Worm (Caenorhabditis elegans) whole organism, midembryonic: Measurements from ENCODE around the gene C06B3.1.

Source experiments
- T22C8.4 ChIP-seq: fragments of 200-800 bp; sonication (Bioruptor generic); IDR thresholded peaks from 2 replicates; pipeline ENCODE4 v1.3.6; 2022; ENCODE audit warnings: missing genetic modification characterization, missing compliant biosample characterization
- cog-1 ChIP-seq: sonication (generic microtip); optimal IDR thresholded peaks from 2 replicates; lab custom pipeline; 2016; ENCODE audit warnings: missing genetic modification characterization, missing compliant biosample characterization
- flt-1 ChIP-seq: fragments of 200-800 bp; sonication (Bioruptor generic); IDR thresholded peaks from 2 replicates; pipeline ENCODE4 v1.3.6; 2022; ENCODE audit warnings: missing genetic modification characterization, missing compliant biosample characterization
- klf-2 ChIP-seq: fragments of 200-800 bp; sonication (Bioruptor generic); conservative IDR thresholded peaks from 2 replicates; pipeline ENCODE4 v1.3.6; 2022; ENCODE audit warnings: missing genetic modification reagents, missing genetic modification characterization, missing compliant biosample characterization
- med-1 ChIP-seq: sonication (generic microtip); optimal IDR thresholded peaks from 2 replicates; lab custom pipeline; 2017; ENCODE audit warnings: missing genetic modification characterization, mild to moderate bottlenecking, missing compliant biosample characterization, antibody characterized with exemption, missing genetic modification reagents; ENCODE audit not compliant: insufficient read depth
- ref-1 ChIP-seq: fragments of 200-800 bp; sonication (Bioruptor generic); conservative IDR thresholded peaks from 2 replicates; pipeline ENCODE4 v1.3.6; 2022; ENCODE audit warnings: missing genetic modification reagents, missing genetic modification characterization, missing compliant biosample characterization
- tab-1 ChIP-seq: fragments of 200-800 bp; sonication (Bioruptor generic); IDR thresholded peaks from 2 replicates; pipeline ENCODE4 v1.3.6; 2022; ENCODE audit warnings: missing genetic modification characterization, missing compliant biosample characterization
- ztf-23 ChIP-seq: fragments of 200-800 bp; sonication (Bioruptor generic); IDR thresholded peaks from 2 replicates; pipeline ENCODE4 v1.3.6; 2022; ENCODE audit warnings: missing genetic modification reagents, missing genetic modification characterization, missing compliant biosample characterization
- ztf-29 ChIP-seq: fragments of 200-800 bp; sonication (Bioruptor generic); IDR thresholded peaks from 2 replicates; pipeline ENCODE4 v1.3.6; 2022; ENCODE audit warnings: missing genetic modification reagents, missing genetic modification characterization, missing compliant biosample characterization

DNA sequence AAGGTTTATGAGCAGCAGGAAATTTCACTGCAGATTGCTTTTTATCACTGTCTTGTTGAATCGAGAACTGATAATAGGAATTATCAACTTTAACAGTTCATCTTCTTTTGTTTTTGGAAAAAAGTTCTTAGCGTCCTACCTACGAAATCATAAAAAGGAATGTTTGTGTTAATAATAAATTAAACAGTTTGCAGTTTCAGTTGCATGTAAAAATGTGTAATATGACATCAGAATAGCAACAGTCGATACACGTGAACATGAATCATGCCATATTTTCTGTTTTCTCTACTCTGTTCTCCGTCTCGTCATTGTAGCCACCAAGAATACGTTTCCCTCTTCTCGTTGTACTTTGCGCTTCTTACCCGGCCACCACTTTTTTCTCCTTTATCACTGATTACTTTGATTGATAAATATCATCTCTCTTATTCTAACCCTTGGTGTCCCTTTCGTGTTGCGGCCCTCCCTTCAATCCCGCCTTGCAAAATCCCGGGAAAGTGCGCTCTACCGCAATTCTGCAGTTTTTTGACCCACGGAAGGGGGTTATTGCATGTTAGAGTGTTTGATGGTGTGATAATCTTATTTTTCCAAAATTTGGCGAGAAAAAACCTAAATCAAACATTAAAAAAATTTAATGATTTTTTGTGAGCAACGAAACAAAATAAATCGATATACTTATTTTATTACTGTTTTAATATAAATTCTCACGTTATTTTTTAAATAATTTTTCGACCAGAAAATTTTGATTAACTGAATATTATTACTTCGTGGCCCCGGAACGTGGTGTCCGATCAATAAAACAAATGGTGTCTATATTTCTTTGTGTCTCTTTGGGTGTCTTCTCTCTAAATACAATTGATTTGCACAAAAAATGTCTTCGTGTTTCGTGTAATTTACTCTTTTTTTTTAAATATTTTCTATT is 9.9 kb upstream of the C06B3.1 start, which contains the start of gene sptl-3:
- TF ChIP-seq ztf-23 (GFP tag; lab: Robert Waterston, UW) (no peak), cog-1 (no peak), klf-2 (GFP tag; lab: Robert Waterston, UW) (no peak), tab-1 (GFP tag; lab: Robert Waterston, UW) (no peak), ref-1 (no peak), flt-1 (GFP tag; lab: Robert Waterston, UW) (no peak), med-1 (GFP tag; lab: Kevin White, UChicago) (no peak), ztf-29 (GFP tag; lab: Robert Waterston, UW) (no peak), T22C8.4 (no peak)
